Worm (Caenorhabditis elegans) whole organism, L1 larva: ENCODE data around the gene fip-5.

ENCODE experiments used
- C16A3.4 ChIP-seq: fragments of 150-350 bp; optimal IDR thresholded peaks from 2 replicates; lab custom pipeline; 2014; ENCODE audit warnings: missing biosample characterization, missing genetic modification characterization
- C34B4.2 ChIP-seq: sonication (generic microtip); optimal IDR thresholded peaks from 2 replicates; lab custom pipeline; 2017; ENCODE audit warnings: mild to moderate bottlenecking, missing genetic modification characterization, missing compliant biosample characterization
- Y116A8C.19 ChIP-seq: sonication (generic microtip); optimal IDR thresholded peaks from 2 replicates; lab custom pipeline; 2016; ENCODE audit warnings: missing compliant biosample characterization, missing genetic modification characterization, borderline replicate concordance
- aly-2 ChIP-seq: fragments of 150-350 bp; optimal IDR thresholded peaks from 2 replicates; lab custom pipeline; 2014; ENCODE audit warnings: missing biosample characterization, missing genetic modification characterization
- ama-1 ChIP-seq: fragments of 150-350 bp; optimal IDR thresholded peaks from 2 replicates; lab custom pipeline; 2014
- ceh-8 ChIP-seq: fragments of 200-800 bp; sonication (Bioruptor generic); optimal IDR thresholded peaks from 2 replicates; lab custom pipeline; 2018; ENCODE audit warnings: mild to moderate bottlenecking, missing genetic modification characterization, moderate library complexity, missing compliant biosample characterization
- ceh-88 ChIP-seq: fragments of 200-800 bp; sonication (Bioruptor generic); IDR thresholded peaks from 2 replicates; pipeline ENCODE4 v1.3.6; 2022; ENCODE audit warnings: missing genetic modification characterization, missing compliant biosample characterization
- dpl-1 ChIP-seq, 3 experiments: fragments of 150-350 bp in 2 of 3; sonication (generic microtip) in 1 of 3; optimal IDR thresholded peaks; 2 replicates each; lab custom pipeline; 2014 to 2017; ENCODE audit warnings: missing biosample characterization in 3 of 3, missing genetic modification characterization in 3 of 3, missing genetic modification reagents in 3 of 3
- dsc-1 ChIP-seq: sonication (generic microtip); optimal IDR thresholded peaks from 2 replicates; lab custom pipeline; 2016; ENCODE audit warnings: mild to moderate bottlenecking, missing genetic modification characterization, missing compliant biosample characterization
- efl-1 ChIP-seq, 4 experiments: fragments of 150-350 bp; optimal IDR thresholded peaks in 3 of 4; peaks in 1 of 4; 1 replicate in 1 of 4; 2 replicates in 3 of 4; lab custom pipeline; 2014; ENCODE audit warnings: missing biosample characterization in 2 of 4, missing genetic modification characterization in 2 of 4, missing genetic modification reagents in 2 of 4
- egl-27 ChIP-seq, 2 experiments: fragments of 150-350 bp in 1 of 2; sonication (generic microtip); optimal IDR thresholded peaks; 3 replicates each; lab custom pipeline; 2017 to 2018; ENCODE audit warnings: missing biosample characterization in 2 of 2, missing genetic modification characterization in 2 of 2, missing genetic modification reagents in 2 of 2
- elt-2 ChIP-seq: sonication (generic microtip); optimal IDR thresholded peaks from 2 replicates; lab custom pipeline; 2016; ENCODE audit warnings: missing genetic modification characterization, mild to moderate bottlenecking, inconsistent platforms, missing compliant biosample characterization, missing genetic modification reagents
- elt-3 ChIP-seq, 6 experiments: fragments of 150-350 bp in 1 of 6; sonication (generic microtip); optimal IDR thresholded peaks; 2 replicates each; lab custom pipeline; 2017 to 2018; ENCODE audit warnings: missing biosample characterization in 6 of 6, missing genetic modification characterization in 6 of 6, inconsistent platforms in 1 of 6
- ets-5 ChIP-seq: fragments of 200-800 bp; sonication (Bioruptor generic); IDR thresholded peaks from 2 replicates; pipeline ENCODE4 v1.3.6; 2022; ENCODE audit warnings: missing genetic modification characterization, missing compliant biosample characterization
- fkh-10 ChIP-seq: sonication (generic microtip); optimal IDR thresholded peaks from 2 replicates; lab custom pipeline; 2017; ENCODE audit warnings: missing biosample characterization, missing genetic modification reagents, missing genetic modification characterization
- fkh-8 ChIP-seq: sonication (generic microtip); optimal IDR thresholded peaks from 2 replicates; lab custom pipeline; 2016; ENCODE audit warnings: mild to moderate bottlenecking, missing genetic modification characterization, missing compliant biosample characterization
- fos-1 ChIP-seq: fragments of 150-350 bp; optimal IDR thresholded peaks from 2 replicates; lab custom pipeline; 2014; ENCODE audit warnings: missing biosample characterization, missing genetic modification characterization
- grh-1 ChIP-seq: fragments of 200-800 bp; sonication (Bioruptor generic); IDR thresholded peaks from 2 replicates; pipeline ENCODE4 v1.3.6; 2022; ENCODE audit warnings: missing genetic modification reagents, missing genetic modification characterization, missing compliant biosample characterization
- hlh-17 ChIP-seq: fragments of 200-800 bp; sonication (Bioruptor generic); optimal IDR thresholded peaks from 2 replicates; lab custom pipeline; 2018; ENCODE audit warnings: missing genetic modification characterization, mild to moderate bottlenecking, missing compliant biosample characterization, moderate library complexity, borderline replicate concordance
- hpl-2 ChIP-seq: fragments of 150-350 bp; optimal IDR thresholded peaks from 2 replicates; lab custom pipeline; 2014; ENCODE audit warnings: missing biosample characterization, missing genetic modification reagents, missing genetic modification characterization
- irx-1 ChIP-seq: sonication (generic microtip); optimal IDR thresholded peaks from 2 replicates; lab custom pipeline; 2016; ENCODE audit warnings: missing genetic modification characterization, missing compliant biosample characterization
- isw-1 ChIP-seq: fragments of 200-800 bp; sonication (Bioruptor generic); IDR thresholded peaks from 2 replicates; pipeline ENCODE4 v1.3.6; 2022; ENCODE audit warnings: missing genetic modification characterization, missing compliant biosample characterization
- lin-13 ChIP-seq: fragments of 150-350 bp; optimal IDR thresholded peaks from 2 replicates; lab custom pipeline; 2014; ENCODE audit warnings: missing biosample characterization, missing genetic modification reagents, missing genetic modification characterization
- lin-14 ChIP-seq: fragments of 200-800 bp; sonication (Bioruptor generic); optimal IDR thresholded peaks from 2 replicates; lab custom pipeline; 2018; ENCODE audit warnings: mild to moderate bottlenecking, missing genetic modification characterization, moderate library complexity, missing compliant biosample characterization
- lin-15B ChIP-seq: fragments of 150-350 bp; sonication (generic microtip); optimal IDR thresholded peaks from 3 replicates; lab custom pipeline; 2014; ENCODE audit warnings: missing biosample characterization, missing genetic modification characterization
- lin-35 ChIP-seq, 2 experiments: fragments of 150-350 bp; optimal IDR thresholded peaks; 2 replicates each; lab custom pipeline; 2014; ENCODE audit warnings: missing biosample characterization in 2 of 2, missing genetic modification characterization in 2 of 2, missing genetic modification reagents in 2 of 2
- lin-39 ChIP-seq: fragments of 150-350 bp; optimal IDR thresholded peaks from 2 replicates; lab custom pipeline; 2014; ENCODE audit warnings: missing biosample characterization, missing genetic modification reagents, missing genetic modification characterization
- mab-9 ChIP-seq: fragments of 200-800 bp; sonication (Bioruptor generic); IDR thresholded peaks from 2 replicates; pipeline ENCODE4 v1.3.6; 2022; ENCODE audit warnings: missing genetic modification reagents, missing genetic modification characterization, missing compliant biosample characterization
- mdl-1 ChIP-seq, 2 experiments: fragments of 150-350 bp; optimal IDR thresholded peaks; 2 replicates each; lab custom pipeline; 2014 to 2017; ENCODE audit warnings: missing biosample characterization in 2 of 2, missing genetic modification characterization in 2 of 2, inconsistent platforms in 1 of 2
- mef-2 ChIP-seq: fragments of 150-350 bp; optimal IDR thresholded peaks from 2 replicates; lab custom pipeline; 2014; ENCODE audit warnings: missing biosample characterization, missing genetic modification characterization
- mep-1 ChIP-seq: fragments of 150-350 bp; optimal IDR thresholded peaks from 2 replicates; lab custom pipeline; 2014; ENCODE audit warnings: missing biosample characterization, missing genetic modification characterization
- nhr-12 ChIP-seq: sonication (generic microtip); optimal IDR thresholded peaks from 2 replicates; lab custom pipeline; 2017; ENCODE audit warnings: missing biosample characterization, missing genetic modification characterization
- nhr-19 ChIP-seq: fragments of 200-800 bp; sonication (Bioruptor generic); conservative IDR thresholded peaks from 2 replicates; pipeline ENCODE4 v1.3.6; 2022; ENCODE audit warnings: missing genetic modification characterization, missing compliant biosample characterization
- nhr-20 ChIP-seq: sonication (generic microtip); optimal IDR thresholded peaks from 2 replicates; lab custom pipeline; 2016; ENCODE audit warnings: mild to moderate bottlenecking, missing genetic modification characterization, missing compliant biosample characterization
- nhr-28 ChIP-seq: fragments of 150-350 bp; optimal IDR thresholded peaks from 2 replicates; lab custom pipeline; 2014; ENCODE audit warnings: missing biosample characterization, missing genetic modification characterization
- nhr-84 ChIP-seq: sonication (generic microtip); optimal IDR thresholded peaks from 2 replicates; lab custom pipeline; 2017; ENCODE audit warnings: missing biosample characterization, missing genetic modification characterization
- nhr-85 ChIP-seq: sonication (generic microtip); peaks from one replicate; lab custom pipeline; 2016; ENCODE audit warnings: missing genetic modification characterization, inconsistent platforms, missing compliant biosample characterization
- pag-3 ChIP-seq: sonication (generic microtip); optimal IDR thresholded peaks from 2 replicates; lab custom pipeline; 2017; ENCODE audit warnings: missing genetic modification characterization, mild to moderate bottlenecking, missing compliant biosample characterization, antibody characterized with exemption, borderline replicate concordance; ENCODE audit not compliant: insufficient read depth
- pax-3 ChIP-seq: fragments of 200-800 bp; sonication (Bioruptor generic); optimal IDR thresholded peaks from 2 replicates; lab custom pipeline; 2018; ENCODE audit warnings: mild to moderate bottlenecking, missing genetic modification characterization, moderate library complexity, missing compliant biosample characterization
- pqm-1 ChIP-seq: sonication (generic microtip); optimal IDR thresholded peaks from 3 replicates; lab custom pipeline; 2017; ENCODE audit warnings: missing biosample characterization, missing genetic modification characterization
- rnt-1 ChIP-seq: sonication (generic microtip); optimal IDR thresholded peaks from 2 replicates; lab custom pipeline; 2016; ENCODE audit warnings: mild to moderate bottlenecking, missing genetic modification characterization, moderate library complexity, missing compliant biosample characterization
- skn-1 ChIP-seq: fragments of 150-350 bp; optimal IDR thresholded peaks from 2 replicates; lab custom pipeline; 2014; ENCODE audit warnings: missing biosample characterization, missing genetic modification characterization
- snpc-4 ChIP-seq: fragments of 150-350 bp; optimal IDR thresholded peaks from 2 replicates; lab custom pipeline; 2014; ENCODE audit warnings: missing biosample characterization, missing genetic modification characterization
- snu-23 ChIP-seq: sonication (generic microtip); optimal IDR thresholded peaks from 2 replicates; lab custom pipeline; 2016; ENCODE audit warnings: missing genetic modification characterization, missing compliant biosample characterization
- sup-37 ChIP-seq: fragments of 200-800 bp; sonication (Bioruptor generic); optimal IDR thresholded peaks from 2 replicates; lab custom pipeline; 2018; ENCODE audit warnings: mild to moderate bottlenecking, missing genetic modification characterization, missing compliant biosample characterization
- swsn-7 ChIP-seq: sonication (generic microtip); optimal IDR thresholded peaks from 2 replicates; lab custom pipeline; 2016; ENCODE audit warnings: missing genetic modification characterization, missing compliant biosample characterization
- unc-30 ChIP-seq: sonication (generic microtip); optimal IDR thresholded peaks from 2 replicates; lab custom pipeline; 2017; ENCODE audit warnings: missing biosample characterization, missing genetic modification characterization
- unc-62 ChIP-seq: fragments of 150-350 bp; optimal IDR thresholded peaks from 2 replicates; lab custom pipeline; 2014; ENCODE audit warnings: missing biosample characterization, missing genetic modification reagents, missing genetic modification characterization
- unc-86 ChIP-seq: sonication (generic microtip); optimal IDR thresholded peaks from 2 replicates; lab custom pipeline; 2016; ENCODE audit warnings: missing genetic modification characterization, missing compliant biosample characterization
- vab-15 ChIP-seq: sonication (generic microtip); optimal IDR thresholded peaks from 2 replicates; lab custom pipeline; 2017; ENCODE audit warnings: missing genotype, mild to moderate bottlenecking, missing genetic modification characterization, missing compliant biosample characterization
- zag-1 ChIP-seq: fragments of 150-350 bp; optimal IDR thresholded peaks from 2 replicates; lab custom pipeline; 2014; ENCODE audit warnings: missing biosample characterization, missing genetic modification characterization

Gene fip-5

DNA sequence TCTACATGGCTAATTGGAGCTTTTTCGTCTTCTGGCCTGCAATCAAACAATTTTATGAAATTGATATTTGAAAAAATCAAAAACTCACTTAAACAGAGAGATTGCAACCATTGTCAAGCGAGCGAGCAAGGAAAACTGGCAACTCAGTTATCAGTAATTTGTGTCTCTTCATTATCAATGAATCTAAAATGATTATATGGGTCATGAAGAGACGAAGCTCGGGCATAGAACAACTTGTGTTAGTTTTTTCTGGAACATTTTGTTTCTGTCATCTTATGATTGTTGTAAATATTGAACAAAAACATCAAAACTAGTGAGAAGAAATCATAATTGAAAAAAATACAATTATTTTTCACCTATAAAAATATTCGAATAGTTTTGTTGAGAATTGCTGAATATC is 38.4 kb downstream of the fip-5 start, which contains the start of gene R07E3.1:
Gene R07E3.1, minus strand, starts transcription at position 176 of the 400 bp plus-strand sequence.
- TF ChIP-seq skn-1 (tag; lab: Kevin White, UChicago) (no peak), elt-2 (tag; lab: Kevin White, UChicago) (peak; percentile 73)

DNA sequence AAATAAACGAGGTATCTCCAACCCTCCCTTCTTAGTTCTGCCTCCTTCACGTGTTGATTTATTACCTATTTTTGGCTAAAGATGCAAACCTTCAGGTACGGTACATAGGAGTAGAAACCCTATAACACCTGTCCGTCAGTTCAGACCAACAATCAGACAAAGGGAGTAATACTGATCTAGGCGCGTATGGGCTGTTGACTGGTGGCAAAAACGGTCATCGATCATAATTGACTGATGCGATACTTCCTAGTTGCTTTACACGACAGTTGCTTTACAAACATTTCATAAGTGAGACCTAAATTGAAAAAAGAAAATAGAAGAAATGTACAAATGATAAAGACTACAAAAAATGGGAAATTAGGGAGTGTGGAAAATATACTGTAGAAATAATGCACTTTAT is 47.6 kb downstream of the fip-5 start:
- TF ChIP-seq dpl-1 (GFP tag; optimal IDR thresholded peaks at IDR 0.05; lab: Kevin White, UChicago) (no peak), mep-1 (tag; lab: Kevin White, UChicago) (peak; percentile 9), rnt-1 (tag; lab: Kevin White, UChicago) (no peak), egl-27 (tag; optimal IDR thresholded peaks at IDR 0.05; lab: Kevin White, UChicago) (no peak), mef-2 (tag; lab: Kevin White, UChicago) (no peak), lin-35 (GFP tag; optimal IDR thresholded peaks at IDR 0.05; lab: Kevin White, UChicago) (peak in 1 of 2 experiments; percentile 3), Y116A8C.19 (tag; lab: Kevin White, UChicago) (no peak), mab-9 (no peak), unc-86 (tag; lab: Kevin White, UChicago) (no peak), nhr-20 (tag; lab: Kevin White, UChicago) (peak; percentile 18), nhr-84 (tag; lab: Kevin White, UChicago) (no peak), lin-13 (no peak), zag-1 (tag; lab: Kevin White, UChicago) (no peak), C16A3.4 (no peak), lin-14 (peak; percentile 18), nhr-28 (tag; lab: Kevin White, UChicago) (no peak), mdl-1 (tag; optimal IDR thresholded peaks at IDR 0.05; lab: Kevin White, UChicago) (no peak), ets-5 (GFP tag; lab: Robert Waterston, UW) (no peak), vab-15 (tag; lab: Kevin White, UChicago) (no peak), aly-2 (tag; lab: Kevin White, UChicago) (no peak), elt-3 (tag; optimal IDR thresholded peaks at IDR 0.05; lab: Kevin White, UChicago) (peak in 2 of 6 experiments; percentile 35 to 42), fkh-8 (no peak), sup-37 (GFP tag; lab: Kevin White, UChicago) (no peak), unc-62 (GFP tag; lab: Kevin White, UChicago) (no peak), elt-2 (tag; lab: Kevin White, UChicago) (no peak), snpc-4 (no peak), irx-1 (tag; lab: Kevin White, UChicago) (peak; percentile 28), dsc-1 (tag; lab: Kevin White, UChicago) (no peak), hpl-2 (GFP tag; lab: Kevin White, UChicago) (no peak), lin-39 (tag; lab: Kevin White, UChicago) (no peak), isw-1 (no peak), pqm-1 (no peak), grh-1 (no peak), nhr-12 (no peak), hlh-17 (GFP tag; lab: Kevin White, UChicago) (no peak), nhr-85 (tag; lab: Kevin White, UChicago) (peak; percentile 97), lin-15B (tag; lab: Kevin White, UChicago) (no peak), unc-30 (tag; lab: Kevin White, UChicago) (no peak), skn-1 (tag; lab: Kevin White, UChicago) (no peak), nhr-19 (no peak), ama-1 (lab: Kevin White, UChicago) (no peak), pax-3 (tag; lab: Kevin White, UChicago) (no peak), fos-1 (tag; lab: Kevin White, UChicago) (no peak), efl-1 (optimal IDR thresholded peaks at IDR 0.05; lab: Kevin White, UChicago) (no peak), efl-1 (GFP tag; optimal IDR thresholded peaks at IDR 0.05 in 1 of 2; lab: Kevin White, UChicago) (no peak), C34B4.2 (tag; lab: Kevin White, UChicago) (no peak), ceh-88 (GFP tag; lab: Robert Waterston, UW) (no peak), swsn-7 (no peak), pag-3 (tag; lab: Kevin White, UChicago) (no peak), snu-23 (GFP tag; lab: Kevin White, UChicago) (peak; percentile 23), fkh-10 (GFP tag; lab: Kevin White, UChicago) (no peak), ceh-8 (GFP tag; lab: Kevin White, UChicago) (no peak)
